Worm (Caenorhabditis elegans): Measurements from ENCODE around the gene F46C8.3.

F46C8.3 gene

ce11 chrX:7506533-7506932 is 18.8 kb upstream of the F46C8.3 start, which contains the start of gene lgc-11:
lgc-11 (minus strand) TSS chrX:7506633.
- no peak for TF ChIP-seq lin-32 (GFP tag; optimal IDR thresholded peaks at IDR 0.05)

DNA sequence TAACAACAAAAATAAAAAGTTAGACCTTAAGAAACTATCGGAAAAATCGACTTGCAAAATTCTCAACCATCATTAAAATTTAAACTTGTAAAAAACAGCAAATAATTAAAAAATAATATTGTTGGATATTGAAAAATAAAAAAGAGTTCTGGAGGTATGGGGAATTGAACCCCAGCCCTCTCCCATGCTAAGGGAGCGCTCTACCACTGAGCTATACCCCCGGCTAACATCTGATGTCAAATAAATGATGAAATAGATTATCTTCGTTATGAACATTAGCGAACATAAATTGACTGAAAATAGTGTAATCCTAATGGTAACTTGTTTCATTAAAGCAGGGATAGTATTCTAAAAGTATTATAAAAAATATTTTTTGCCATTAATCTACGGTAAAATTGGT is 18.2 kb upstream of the F46C8.3 start:
- TF ChIP-seq mls-2 (tag; optimal IDR thresholded peaks at IDR 0.05) (no peak), unc-120 (tag; optimal IDR thresholded peaks at IDR 0.05; ENCODE audit: poor library complexity, severe bottlenecking) (no peak), nhr-76 (tag; optimal IDR thresholded peaks at IDR 0.05) (no peak), unc-39 (tag; optimal IDR thresholded peaks at IDR 0.05) (no peak), elt-3 (tag; optimal IDR thresholded peaks at IDR 0.05) (no peak), tbx-8 (GFP tag; optimal IDR thresholded peaks at IDR 0.05) (no peak), lin-32 (GFP tag; optimal IDR thresholded peaks at IDR 0.05) (no peak), hlh-1 (tag; optimal IDR thresholded peaks at IDR 0.05) (no peak), ceh-43 (GFP tag; optimal IDR thresholded peaks at IDR 0.05) (no peak), nhr-28 (tag; optimal IDR thresholded peaks at IDR 0.05) (no peak), cnd-1 (tag; optimal IDR thresholded peaks at IDR 0.05) (no peak), mep-1 (tag; optimal IDR thresholded peaks at IDR 0.05) (no peak), drap-1 (GFP tag; optimal IDR thresholded peaks at IDR 0.05) (no peak), ceh-39 (tag; optimal IDR thresholded peaks at IDR 0.05) (no peak)

DNA sequence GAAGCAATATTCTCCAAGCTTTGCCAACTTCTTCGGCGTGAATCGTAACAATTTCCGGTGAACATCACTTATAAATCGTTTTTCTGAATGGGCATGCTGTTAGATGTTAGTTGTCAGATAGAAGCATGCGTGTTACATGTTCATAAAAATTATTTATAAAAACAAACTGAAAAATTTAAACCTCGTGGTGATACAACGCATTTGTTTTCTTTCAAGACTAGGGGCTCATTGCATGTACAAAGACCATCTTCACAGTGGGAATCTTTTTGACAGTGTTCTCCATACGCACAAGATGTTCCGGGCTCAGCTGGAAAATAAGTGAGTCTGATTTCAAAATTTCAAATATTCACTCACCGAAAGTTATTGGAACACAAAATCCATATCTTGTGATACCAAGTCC is 12.7 kb upstream of the F46C8.3 start:
- TF ChIP-seq hlh-1 (tag; optimal IDR thresholded peaks at IDR 0.05) = no peak
- no peak for TF ChIP-seq elt-3 (tag; optimal IDR thresholded peaks at IDR 0.05)
- TF ChIP-seq ham-2 (GFP tag; optimal IDR thresholded peaks at IDR 0.05) = no peak
- no peak for TF ChIP-seq mls-2 (tag; optimal IDR thresholded peaks at IDR 0.05)
- no peak for TF ChIP-seq ceh-39 (tag; optimal IDR thresholded peaks at IDR 0.05)
- no peak for TF ChIP-seq M03D4.4 (tag; optimal IDR thresholded peaks at IDR 0.05)
- TF ChIP-seq lin-32 (GFP tag; optimal IDR thresholded peaks at IDR 0.05) = no peak
- TF ChIP-seq pha-4 (tag; optimal IDR thresholded peaks at IDR 0.05) = no peak
- no peak for TF ChIP-seq ztf-11 (tag; optimal IDR thresholded peaks at IDR 0.05)
- no peak for TF ChIP-seq sptf-1 (tag; optimal IDR thresholded peaks at IDR 0.05)

DNA sequence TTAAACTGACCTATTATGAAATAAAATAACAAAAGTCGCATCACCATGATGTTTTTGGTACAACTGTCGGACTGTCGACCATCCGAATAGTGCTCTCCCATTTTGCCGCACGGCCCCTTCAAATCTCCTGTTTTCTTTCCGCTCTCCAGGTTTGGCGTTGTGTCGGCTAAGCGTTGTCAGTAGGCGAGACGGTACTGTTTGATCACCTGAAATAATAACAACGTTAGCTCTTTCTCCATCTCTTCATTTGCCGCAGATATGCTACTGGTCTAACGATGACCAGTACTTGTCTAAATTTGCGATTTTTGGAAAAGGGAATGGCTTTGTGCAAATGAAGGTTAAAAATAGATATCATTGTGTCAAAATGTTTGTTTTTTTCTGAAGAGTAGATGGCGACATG is 5.8 kb upstream of the F46C8.3 start, which contains the start of gene chts-1:
TSS of gene chts-1 (minus strand) at position 101 of the 400 bp plus-strand sequence.
- TF ChIP-seq nhr-2 (tag; optimal IDR thresholded peaks at IDR 0.05) (no peak), sem-2 (GFP tag; optimal IDR thresholded peaks at IDR 0.05) (no peak), nhr-12 (tag; optimal IDR thresholded peaks at IDR 0.05) (no peak), unc-120 (tag; optimal IDR thresholded peaks at IDR 0.05; ENCODE audit: poor library complexity, severe bottlenecking) (no peak), cnd-1 (tag; optimal IDR thresholded peaks at IDR 0.05) (no peak), mep-1 (tag; optimal IDR thresholded peaks at IDR 0.05) (no peak), ham-2 (GFP tag; optimal IDR thresholded peaks at IDR 0.05) (no peak), ztf-11 (tag; optimal IDR thresholded peaks at IDR 0.05) (no peak), tbx-8 (GFP tag; optimal IDR thresholded peaks at IDR 0.05) (no peak), ces-1 (GFP tag; optimal IDR thresholded peaks at IDR 0.05) (no peak), sptf-1 (tag; optimal IDR thresholded peaks at IDR 0.05) (no peak)

ce11 chrX:7522595-7522994 is 2.8 kb upstream of the F46C8.3 start:
- TF ChIP-seq nhr-237 (tag; optimal IDR thresholded peaks at IDR 0.05) (no peak), zip-8 (tag; optimal IDR thresholded peaks at IDR 0.05) (no peak), ceh-83 (GFP tag; optimal IDR thresholded peaks at IDR 0.05) (no peak), blmp-1 (tag; optimal IDR thresholded peaks at IDR 0.05) (no peak), bed-3 (GFP tag; optimal IDR thresholded peaks at IDR 0.05) (no peak), hlh-1 (tag; optimal IDR thresholded peaks at IDR 0.05) (peak; percentile 88)

DNA sequence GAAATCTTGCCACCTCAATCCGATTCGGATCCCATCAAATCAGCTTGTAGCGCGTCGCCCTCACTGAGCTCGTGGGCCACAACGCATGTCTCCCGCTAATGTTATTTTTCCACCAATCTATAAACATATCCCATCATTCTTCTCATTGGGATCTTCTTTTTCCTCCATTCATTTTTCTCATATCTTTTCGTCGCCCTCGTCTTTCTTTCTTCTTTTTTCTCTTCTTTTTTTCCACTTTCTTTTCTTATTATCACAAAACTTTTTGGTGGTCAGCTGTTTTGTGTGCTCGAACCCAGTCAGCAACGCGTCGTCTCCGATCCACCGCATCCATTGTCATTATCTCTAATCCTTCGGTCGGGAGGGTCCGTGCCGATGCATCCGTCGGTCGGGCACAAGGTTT is 1.6 kb upstream of the F46C8.3 start:
- peak; percentile 29 for TF ChIP-seq unc-120 (tag; optimal IDR thresholded peaks at IDR 0.05; ENCODE audit: poor library complexity, severe bottlenecking)
- TF ChIP-seq mep-1 (tag; optimal IDR thresholded peaks at IDR 0.05) = no peak
- TF ChIP-seq hlh-1 (tag; optimal IDR thresholded peaks at IDR 0.05) = peak; percentile 90
- peak; percentile 18 for TF ChIP-seq unc-62 (GFP tag; optimal IDR thresholded peaks at IDR 0.05)
- TF ChIP-seq ces-1 (GFP tag; optimal IDR thresholded peaks at IDR 0.05) = peak; percentile 9
- no peak for TF ChIP-seq pha-4 (tag; optimal IDR thresholded peaks at IDR 0.05)
- TF ChIP-seq M03D4.4 (tag; optimal IDR thresholded peaks at IDR 0.05) = peak; percentile 34
- TF ChIP-seq lin-13 (tag; optimal IDR thresholded peaks at IDR 0.05) = no peak
